Fruit fly (Drosophila melanogaster): ENCODE data around the gene CG42272.

- TF ChIP-seq CG9705 (GFP tag; optimal IDR thresholded peaks at IDR 0.05) (no peak), GATAd (GFP tag; optimal IDR thresholded peaks at IDR 0.05) (no peak), OdsH (GFP tag; optimal IDR thresholded peaks at IDR 0.05) (no peak), woc (GFP tag; optimal IDR thresholded peaks at IDR 0.05) (no peak), br (GFP tag; optimal IDR thresholded peaks at IDR 0.05) (no peak), psq (GFP tag; optimal IDR thresholded peaks at IDR 0.05) (no peak), h (GFP tag; optimal IDR thresholded peaks at IDR 0.05) (no peak), jim (GFP tag; optimal IDR thresholded peaks at IDR 0.05) (no peak), lola (GFP tag; optimal IDR thresholded peaks at IDR 0.05) (no peak), CrebA (GFP tag; optimal IDR thresholded peaks at IDR 0.05; ENCODE audit: borderline replicate concordance) (no peak)
Observed at dm6 chr3L:5835431-5835830, 32.6 kb downstream of the CG42272 start.
